Fruit fly (Drosophila melanogaster): ENCODE measurements around the gene CG42834.

Gene CG42834

DNA sequence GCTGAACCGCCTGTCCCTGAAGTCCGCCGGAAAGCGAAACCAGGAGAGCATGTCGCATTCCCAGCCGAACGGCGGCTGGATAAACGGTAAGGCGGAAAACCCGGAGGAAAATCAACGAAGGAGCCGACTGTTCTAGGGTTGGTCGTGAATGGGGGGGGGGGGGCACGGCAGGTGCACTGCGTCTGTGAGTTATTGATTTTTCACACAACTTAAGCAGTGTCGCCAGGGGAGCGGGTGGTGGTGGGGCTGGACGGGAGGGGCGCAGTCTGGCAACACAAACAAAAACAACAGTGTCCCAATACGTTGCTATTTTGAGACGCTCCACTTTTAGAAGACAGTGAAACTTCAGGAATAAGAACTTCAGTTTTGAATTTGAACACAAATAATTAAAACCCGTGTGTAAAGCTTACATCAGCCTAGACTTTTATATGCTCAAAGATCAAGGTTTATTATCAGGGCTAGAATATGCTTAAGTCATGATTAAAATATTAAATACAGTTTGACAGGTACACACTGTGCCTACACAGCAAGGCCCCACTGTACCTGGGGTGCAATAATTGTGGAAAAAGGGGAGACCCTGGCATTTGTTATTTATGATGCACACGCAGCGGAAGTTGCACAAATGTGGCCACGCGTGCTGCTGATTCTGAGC, 32.3 kb upstream of the CG42834 start (continued):
- TF ChIP-seq pum (GFP tag; optimal IDR thresholded peaks at IDR 0.05), result peak; percentile 38
- TF ChIP-seq CG34224 (GFP tag; IDR thresholded peaks at IDR 0.05; ENCODE audit: partially characterized antibody), result no peak
- TF ChIP-seq CG13123 (GFP tag; optimal IDR thresholded peaks at IDR 0.05), result peak; percentile 33
- TF ChIP-seq CG12155 (GFP tag; optimal IDR thresholded peaks at IDR 0.05), result peak; percentile 41
- TF ChIP-seq CG13775 (GFP tag; optimal IDR thresholded peaks at IDR 0.05), result peak; percentile 3
- TF ChIP-seq MTF-1 (GFP tag; optimal IDR thresholded peaks at IDR 0.05; ENCODE audit: borderline replicate concordance), result peak; percentile 43
- TF ChIP-seq CG1024 (GFP tag; IDR thresholded peaks at IDR 0.05), result peak; percentile 28; the same call in 1 of the 2 replicates
- TF ChIP-seq CG11085 (GFP tag; IDR thresholded peaks at IDR 0.05), result peak; percentile 9; the same call in 1 of the 2 replicates
- peak; percentile 42; the same call in 1 of the 2 replicates for TF ChIP-seq aop (GFP tag; IDR thresholded peaks at IDR 0.05)
- peak; percentile 83 for TF ChIP-seq fd96Cb (tag; optimal IDR thresholded peaks at IDR 0.05)
- TF ChIP-seq CoRest (tag; optimal IDR thresholded peaks at IDR 0.05), result peak; percentile 72
- TF ChIP-seq CG10366 (GFP tag; IDR thresholded peaks at IDR 0.05), result peak; percentile 82
- peak; percentile 47; the same call in 1 of the 2 replicates for TF ChIP-seq CG43689 (GFP tag; IDR thresholded peaks at IDR 0.05)
- peak; percentile 87 for TF ChIP-seq Drgx (GFP tag; IDR thresholded peaks at IDR 0.05)
- TF ChIP-seq sens (GFP tag), result peak; percentile 94
- TF ChIP-seq Eip74EF (GFP tag; optimal IDR thresholded peaks at IDR 0.05), result peak in 1 of 2 experiments; percentile 44
- TF ChIP-seq jing (GFP tag; optimal IDR thresholded peaks at IDR 0.05), result peak; percentile 40
- 0 out of 3 replicates have a peak, but pooled peaks have one; percentile 70 for TF ChIP-seq gce (GFP tag; IDR thresholded peaks at IDR 0.05)
- TF ChIP-seq CG13287 (GFP tag; IDR thresholded peaks at IDR 0.05; ENCODE audit: partially characterized antibody), result no peak
- peak; percentile 20 for TF ChIP-seq CG2202 (tag; optimal IDR thresholded peaks at IDR 0.05)
- TF ChIP-seq org-1 (GFP tag; optimal IDR thresholded peaks at IDR 0.05), result peak; percentile 8
- TF ChIP-seq D (optimal IDR thresholded peaks at IDR 0.05), result no peak
- TF ChIP-seq D (GFP tag; optimal IDR thresholded peaks at IDR 0.05), result peak; percentile 75
- peak; percentile 6 for TF ChIP-seq Nf-YC (tag; optimal IDR thresholded peaks at IDR 0.05)
- TF ChIP-seq CG17361 (GFP tag; IDR thresholded peaks at IDR 0.05), result peak; percentile 63; the same call in 2 of the 3 replicates
- TF ChIP-seq CG11723 (GFP tag; optimal IDR thresholded peaks at IDR 0.05), result peak; percentile 25
- peak; percentile 55 for TF ChIP-seq run (tag; optimal IDR thresholded peaks at IDR 0.05)
- TF ChIP-seq CG11247 (GFP tag; IDR thresholded peaks at IDR 0.05), result peak; percentile 56; the same call in 1 of the 2 replicates
- peak; percentile 35 for TF ChIP-seq zen (tag; optimal IDR thresholded peaks at IDR 0.05)
- TF ChIP-seq Pdp1 (GFP tag; optimal IDR thresholded peaks at IDR 0.05), result peak; percentile 38 to 58
- peak; percentile 77 for TF ChIP-seq Ptx1 (GFP tag; IDR thresholded peaks at IDR 0.05)
- no peak; the same call in 1 of the 2 replicates for TF ChIP-seq Taf1 (GFP tag; IDR thresholded peaks at IDR 0.05)
- no peak for TF ChIP-seq CG3163 (GFP tag; optimal IDR thresholded peaks at IDR 0.05)
- TF ChIP-seq CG2712 (tag; optimal IDR thresholded peaks at IDR 0.05), result peak; percentile 82
- peak; percentile 52 for TF ChIP-seq Meics (GFP tag; optimal IDR thresholded peaks at IDR 0.05)
- TF ChIP-seq hbn (GFP tag; IDR thresholded peaks at IDR 0.05; ENCODE audit: partially characterized antibody), result no peak
- TF ChIP-seq Lhr (GFP tag; optimal IDR thresholded peaks at IDR 0.05), result peak; percentile 12
- TF ChIP-seq trem (tag; optimal IDR thresholded peaks at IDR 0.05), result peak; percentile 65
- TF ChIP-seq CG10565 (GFP tag; optimal IDR thresholded peaks at IDR 0.05), result no peak
- TF ChIP-seq Dfd (GFP tag; optimal IDR thresholded peaks at IDR 0.05), result no peak
- no peak for TF ChIP-seq CG15479 (GFP tag; optimal IDR thresholded peaks at IDR 0.05)
- TF ChIP-seq CG7357 (GFP tag; IDR thresholded peaks at IDR 0.05), result peak; percentile 57; the same call in 1 of the 3 replicates
- peak; percentile 55 for TF ChIP-seq Antp (GFP tag; optimal IDR thresholded peaks at IDR 0.05)
- TF ChIP-seq CG10979 (tag; optimal IDR thresholded peaks at IDR 0.05), result peak; percentile 80
- no peak for TF ChIP-seq sd (tag; optimal IDR thresholded peaks at IDR 0.05)
- TF ChIP-seq CG14014 (GFP tag; IDR thresholded peaks at IDR 0.05), result peak; percentile 61
- TF ChIP-seq Xbp1 (GFP tag; optimal IDR thresholded peaks at IDR 0.05), result peak; percentile 71
- peak; percentile 2 for TF ChIP-seq CG4617 (GFP tag; optimal IDR thresholded peaks at IDR 0.05; ENCODE audit: borderline replicate concordance)
- TF ChIP-seq pzg (GFP tag; optimal IDR thresholded peaks at IDR 0.05), result no peak
